Worm (Caenorhabditis elegans) whole organism, L3 larva: Measurements from ENCODE around the gene R10F2.4.
"Not testable (repeated sequence)": the region's sequence is repeated elsewhere in the genome, so short reads cannot be mapped to it uniquely, and the experiment has no call there.

Experiments
- R02D3.7 ChIP-seq: fragments of 150-350 bp; optimal IDR thresholded peaks from 2 replicates; lab custom pipeline; 2014; ENCODE audit warnings: missing biosample characterization, missing genetic modification characterization
- aly-2 ChIP-seq: fragments of 150-350 bp; optimal IDR thresholded peaks from 2 replicates; lab custom pipeline; 2014; ENCODE audit warnings: missing biosample characterization, missing genetic modification characterization
- ceh-16 ChIP-seq: sonication (generic microtip); optimal IDR thresholded peaks from 2 replicates; lab custom pipeline; 2017; ENCODE audit warnings: missing biosample characterization, missing genetic modification characterization
- ceh-28 ChIP-seq: fragments of 150-350 bp; optimal IDR thresholded peaks from 2 replicates; lab custom pipeline; 2014; ENCODE audit warnings: missing biosample characterization, missing genetic modification reagents, missing genetic modification characterization
- ceh-82 ChIP-seq: fragments of 150-350 bp; optimal IDR thresholded peaks from 2 replicates; lab custom pipeline; 2014; ENCODE audit warnings: missing biosample characterization, missing genetic modification characterization
- ceh-9 ChIP-seq: sonication (generic microtip); optimal IDR thresholded peaks from 2 replicates; lab custom pipeline; 2018; ENCODE audit warnings: missing biosample characterization, missing genetic modification characterization
- daf-12 ChIP-seq: fragments of 150-350 bp; optimal IDR thresholded peaks from 2 replicates; lab custom pipeline; 2014; ENCODE audit warnings: missing biosample characterization, missing genetic modification reagents, missing genetic modification characterization
- egl-27 ChIP-seq: sonication (generic microtip); optimal IDR thresholded peaks from 4 replicates; lab custom pipeline; 2017; ENCODE audit warnings: missing biosample characterization, missing genetic modification reagents, missing genetic modification characterization
- egl-5 ChIP-seq: fragments of 150-350 bp; optimal IDR thresholded peaks from 2 replicates; lab custom pipeline; 2017; ENCODE audit warnings: missing biosample characterization, missing genetic modification reagents, missing genetic modification characterization, inconsistent platforms
- elt-1 ChIP-seq: fragments of 150-350 bp; optimal IDR thresholded peaks from 2 replicates; lab custom pipeline; 2014; ENCODE audit warnings: missing biosample characterization, missing genetic modification characterization
- elt-2 ChIP-seq: sonication (generic microtip); optimal IDR thresholded peaks from 2 replicates; lab custom pipeline; 2016; ENCODE audit warnings: missing genetic modification reagents, mild to moderate bottlenecking, missing genetic modification characterization, missing compliant biosample characterization
- elt-3 ChIP-seq, 3 experiments: fragments of 150-350 bp in 1 of 3; sonication (generic microtip) in 2 of 3; optimal IDR thresholded peaks; 2 replicates in 2 of 3; 4 replicates in 1 of 3; lab custom pipeline; 2014 to 2017; ENCODE audit warnings: missing biosample characterization in 3 of 3, missing genetic modification characterization in 3 of 3
- fkh-2 ChIP-seq: fragments of 150-350 bp; optimal IDR thresholded peaks from 2 replicates; lab custom pipeline; 2014; ENCODE audit warnings: missing biosample characterization, missing genetic modification reagents, missing genetic modification characterization
- hmg-11 ChIP-seq: sonication (generic microtip); optimal IDR thresholded peaks from 2 replicates; lab custom pipeline; 2016; ENCODE audit warnings: missing genetic modification characterization, missing compliant biosample characterization
- jun-1 ChIP-seq: fragments of 150-350 bp; optimal IDR thresholded peaks from 2 replicates; lab custom pipeline; 2014; ENCODE audit warnings: missing biosample characterization, missing genetic modification reagents, missing genetic modification characterization
- lin-15B ChIP-seq: fragments of 150-350 bp; optimal IDR thresholded peaks from 2 replicates; lab custom pipeline; 2014; ENCODE audit warnings: missing biosample characterization, missing genetic modification characterization
- lin-39 ChIP-seq: fragments of 150-350 bp; optimal IDR thresholded peaks from 2 replicates; lab custom pipeline; 2018; ENCODE audit warnings: missing biosample characterization, missing genetic modification reagents, missing genetic modification characterization
- lsy-12 ChIP-seq: sonication (generic microtip); optimal IDR thresholded peaks from 2 replicates; lab custom pipeline; 2016; ENCODE audit warnings: mild to moderate bottlenecking, missing genetic modification characterization, missing compliant biosample characterization
- mdl-1 ChIP-seq: fragments of 150-350 bp; optimal IDR thresholded peaks from 2 replicates; lab custom pipeline; 2014; ENCODE audit warnings: missing biosample characterization, missing genetic modification characterization
- mml-1 ChIP-seq: fragments of 150-350 bp; sonication (generic microtip); optimal IDR thresholded peaks from 3 replicates; lab custom pipeline; 2014; ENCODE audit warnings: missing biosample characterization, missing genetic modification characterization
- nfya-1 ChIP-seq: sonication (generic microtip); optimal IDR thresholded peaks from 2 replicates; lab custom pipeline; 2017; ENCODE audit warnings: missing genetic modification characterization, mild to moderate bottlenecking, missing compliant biosample characterization, antibody characterized with exemption, moderate library complexity; ENCODE audit not compliant: insufficient read depth
- nhr-12 ChIP-seq: fragments of 150-350 bp; optimal IDR thresholded peaks from 2 replicates; lab custom pipeline; 2014; ENCODE audit warnings: missing biosample characterization, missing genetic modification characterization
- nhr-23 ChIP-seq: fragments of 150-350 bp; optimal IDR thresholded peaks from 2 replicates; lab custom pipeline; 2014; ENCODE audit warnings: missing biosample characterization, missing genetic modification reagents, missing genetic modification characterization
- nhr-237 ChIP-seq: fragments of 150-350 bp; optimal IDR thresholded peaks from 2 replicates; lab custom pipeline; 2014; ENCODE audit warnings: missing biosample characterization, missing genetic modification characterization
- nhr-25 ChIP-seq: sonication (generic microtip); optimal IDR thresholded peaks from 2 replicates; lab custom pipeline; 2017; ENCODE audit warnings: missing biosample characterization, missing genetic modification characterization
- nhr-28 ChIP-seq: fragments of 150-350 bp; optimal IDR thresholded peaks from 2 replicates; lab custom pipeline; 2014; ENCODE audit warnings: missing biosample characterization, missing genetic modification characterization
- nhr-43 ChIP-seq: sonication (generic microtip); optimal IDR thresholded peaks from 2 replicates; lab custom pipeline; 2016; ENCODE audit warnings: mild to moderate bottlenecking, missing genetic modification characterization, missing compliant biosample characterization; ENCODE audit not compliant: poor library complexity, severe bottlenecking
- nhr-67 ChIP-seq: fragments of 150-350 bp; optimal IDR thresholded peaks from 2 replicates; lab custom pipeline; 2014; ENCODE audit warnings: missing biosample characterization, missing genetic modification characterization
- nhr-76 ChIP-seq: fragments of 150-350 bp; sonication (generic microtip); optimal IDR thresholded peaks from 5 replicates; lab custom pipeline; 2014; ENCODE audit warnings: missing biosample characterization, missing genetic modification characterization
- nhr-77 ChIP-seq: fragments of 150-350 bp; optimal IDR thresholded peaks from 2 replicates; lab custom pipeline; 2014; ENCODE audit warnings: missing biosample characterization, missing genetic modification characterization
- pha-4 ChIP-seq: fragments of 150-350 bp; optimal IDR thresholded peaks from 2 replicates; lab custom pipeline; 2014; ENCODE audit warnings: missing biosample characterization, missing genetic modification reagents, missing genetic modification characterization
- pqm-1 ChIP-seq: fragments of 150-350 bp; optimal IDR thresholded peaks from 2 replicates; lab custom pipeline; 2017; ENCODE audit warnings: missing biosample characterization, missing genetic modification characterization, inconsistent platforms
- sea-2 ChIP-seq: fragments of 150-350 bp; sonication (generic microtip); optimal IDR thresholded peaks from 4 replicates; lab custom pipeline; 2014; ENCODE audit warnings: missing biosample characterization, missing genetic modification reagents, missing genetic modification characterization
- snpc-4 ChIP-seq: fragments of 150-350 bp; optimal IDR thresholded peaks from 2 replicates; lab custom pipeline; 2014; ENCODE audit warnings: missing biosample characterization, missing genetic modification characterization
- tbx-2 ChIP-seq: sonication (generic microtip); optimal IDR thresholded peaks from 2 replicates; lab custom pipeline; 2016; ENCODE audit warnings: mild to moderate bottlenecking, missing genetic modification characterization, missing compliant biosample characterization
- unc-62 ChIP-seq: fragments of 150-350 bp; sonication (generic microtip); optimal IDR thresholded peaks from 4 replicates; lab custom pipeline; 2014; ENCODE audit warnings: missing biosample characterization, missing genetic modification reagents, missing genetic modification characterization
- zag-1 ChIP-seq: fragments of 150-350 bp; optimal IDR thresholded peaks from 2 replicates; lab custom pipeline; 2014; ENCODE audit warnings: missing biosample characterization, missing genetic modification characterization

The R10F2.4 gene

DNA sequence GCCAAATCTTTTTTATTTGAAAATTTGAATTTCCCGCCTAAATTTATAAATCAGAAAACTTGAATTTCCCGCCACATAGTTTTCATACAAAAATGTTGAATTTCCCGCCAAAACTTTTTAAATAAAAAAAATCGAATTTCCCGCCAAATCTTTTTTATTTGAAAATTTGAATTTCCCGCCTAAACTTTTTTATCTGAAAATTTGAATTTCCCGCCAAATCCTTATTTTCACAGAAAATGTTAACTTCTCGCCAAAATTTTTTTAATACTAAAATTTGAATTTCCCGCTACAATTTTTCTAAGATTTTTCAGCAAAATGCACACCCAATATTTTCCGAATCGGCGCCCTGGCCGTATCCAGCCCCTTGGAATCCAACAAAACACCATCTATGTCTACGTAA lies 40.9 kb downstream of the R10F2.4 start, which contains the start of gene F56F11.2:
Gene F56F11.2, plus strand, starts transcription at position 301 of the 400 bp plus-strand sequence.
- TF ChIP-seq ceh-9, daf-12, ceh-28 (tag; lab: Kevin White, UChicago): not testable (repeated sequence)

ce11 chrIII:2881117-2881516 lies 41.8 kb downstream of the R10F2.4 start:
- TF ChIP-seq aly-2 (tag; lab: Kevin White, UChicago) (no peak), ceh-9 (tag; lab: Kevin White, UChicago) (no peak), R02D3.7 (tag; lab: Kevin White, UChicago) (no peak), lin-15B (tag; lab: Kevin White, UChicago) (no peak), zag-1 (no peak), nfya-1 (tag; lab: Kevin White, UChicago) (peak; percentile 8), nhr-237 (tag; lab: Kevin White, UChicago) (no peak), fkh-2 (tag; lab: Kevin White, UChicago) (no peak), ceh-16 (tag; lab: Kevin White, UChicago) (no peak), ceh-82 (no peak), lin-39 (tag; lab: Kevin White, UChicago) (no peak), jun-1 (tag; lab: Kevin White, UChicago) (no peak), nhr-25 (tag; lab: Kevin White, UChicago) (no peak), hmg-11 (tag; lab: Kevin White, UChicago) (peak; percentile 49), nhr-12 (no peak), pha-4 (tag; lab: Kevin White, UChicago) (peak; percentile 11), sea-2 (no peak), nhr-76 (tag; lab: Kevin White, UChicago) (no peak), egl-27 (tag; lab: Kevin White, UChicago) (no peak), snpc-4 (tag; lab: Kevin White, UChicago) (no peak)

ce11 chrIII:2879703-2880102 lies 43.2 kb downstream of the R10F2.4 start:
- TF ChIP-seq egl-5: no peak
- TF ChIP-seq fkh-2 (tag; lab: Kevin White, UChicago): no peak
- no peak for TF ChIP-seq nhr-237 (tag; lab: Kevin White, UChicago)
- TF ChIP-seq ceh-28 (tag; lab: Kevin White, UChicago): no peak
- no peak for TF ChIP-seq elt-3 (tag; optimal IDR thresholded peaks at IDR 0.05; lab: Kevin White, UChicago)
- no peak for TF ChIP-seq nhr-12
- no peak for TF ChIP-seq nhr-28 (tag; lab: Kevin White, UChicago)
- no peak for TF ChIP-seq nhr-67 (tag; lab: Kevin White, UChicago)
- no peak for TF ChIP-seq nhr-77
- TF ChIP-seq pqm-1 (tag; lab: Kevin White, UChicago): no peak

ce11 chrIII:2875946-2876345 lies 47.0 kb downstream of the R10F2.4 start:
- peak; percentile 50 for TF ChIP-seq mdl-1
- peak; percentile 67 for TF ChIP-seq lsy-12 (tag; lab: Kevin White, UChicago)
- no peak for TF ChIP-seq mml-1 (tag; lab: Kevin White, UChicago)
- peak; percentile 59 for TF ChIP-seq pqm-1 (tag; lab: Kevin White, UChicago)
- no peak for TF ChIP-seq daf-12 (tag; lab: Kevin White, UChicago)
- peak; percentile 91 for TF ChIP-seq elt-2 (tag; lab: Kevin White, UChicago)
- peak; percentile 81 for TF ChIP-seq nhr-43 (tag; lab: Kevin White, UChicago)
- TF ChIP-seq zag-1: no peak
- peak; percentile 84 for TF ChIP-seq ceh-28 (tag; lab: Kevin White, UChicago)
- peak; percentile 87 for TF ChIP-seq nhr-25 (tag; lab: Kevin White, UChicago)
- peak; percentile 43 for TF ChIP-seq egl-27 (tag; lab: Kevin White, UChicago)
- TF ChIP-seq snpc-4 (tag; lab: Kevin White, UChicago): peak; percentile 29
- peak; percentile 91 for TF ChIP-seq nhr-23
- TF ChIP-seq aly-2 (tag; lab: Kevin White, UChicago): no peak
- peak; percentile 60 for TF ChIP-seq pha-4 (tag; lab: Kevin White, UChicago)
- TF ChIP-seq unc-62 (GFP tag; lab: Kevin White, UChicago): peak; percentile 52
- TF ChIP-seq tbx-2 (tag; lab: Kevin White, UChicago): peak; percentile 39
- peak; percentile 44 for TF ChIP-seq elt-1
- TF ChIP-seq R02D3.7 (tag; lab: Kevin White, UChicago): peak; percentile 18
- TF ChIP-seq jun-1 (tag; lab: Kevin White, UChicago): peak; percentile 22
- no peak for TF ChIP-seq nhr-76 (tag; lab: Kevin White, UChicago)
- no peak for TF ChIP-seq nhr-28 (tag; lab: Kevin White, UChicago)
- TF ChIP-seq nfya-1 (tag; lab: Kevin White, UChicago): peak; percentile 72
- peak; percentile 15 for TF ChIP-seq lin-15B (tag; lab: Kevin White, UChicago)
- TF ChIP-seq hmg-11 (tag; lab: Kevin White, UChicago): peak; percentile 55
- peak; percentile 1 to 92 (median 38) for TF ChIP-seq elt-3 (tag; optimal IDR thresholded peaks at IDR 0.05; lab: Kevin White, UChicago)
